Worm (Caenorhabditis elegans) whole organism, mixed stage, embryonic: ENCODE data around the gene C53D6.8.
A peak's percentile ranks its signal among the peaks of the same experiment; 100 is the strongest.

Experiments used
- M03D4.4 ChIP-seq: sonication (generic microtip); optimal IDR thresholded peaks from 2 replicates; lab custom pipeline; 2017; ENCODE audit warnings: mild to moderate bottlenecking, missing genetic modification characterization, missing compliant biosample characterization
- bed-3 ChIP-seq: fragments of 200-800 bp; sonication (Bioruptor generic); optimal IDR thresholded peaks from 3 replicates; lab custom pipeline; 2018; ENCODE audit warnings: mild to moderate bottlenecking, missing genetic modification characterization, moderate library complexity, missing compliant biosample characterization
- blmp-1 ChIP-seq: fragments of 150-350 bp; optimal IDR thresholded peaks from 2 replicates; lab custom pipeline; 2014; ENCODE audit warnings: missing biosample characterization, missing genetic modification characterization
- ceh-39 ChIP-seq: fragments of 150-350 bp; optimal IDR thresholded peaks from 2 replicates; lab custom pipeline; 2014; ENCODE audit warnings: missing biosample characterization, missing genetic modification characterization
- ceh-43 ChIP-seq: fragments of 200-800 bp; sonication (Bioruptor generic); optimal IDR thresholded peaks from 2 replicates; lab custom pipeline; 2018; ENCODE audit warnings: mild to moderate bottlenecking, missing genetic modification characterization, moderate library complexity, missing compliant biosample characterization
- ceh-83 ChIP-seq: fragments of 200-800 bp; sonication (Bioruptor generic); optimal IDR thresholded peaks from 2 replicates; lab custom pipeline; 2018; ENCODE audit warnings: mild to moderate bottlenecking, missing genetic modification characterization, missing compliant biosample characterization
- ces-1 ChIP-seq: fragments of 150-350 bp; optimal IDR thresholded peaks from 2 replicates; lab custom pipeline; 2014; ENCODE audit warnings: missing biosample characterization, missing genetic modification reagents, missing genetic modification characterization
- cnd-1 ChIP-seq: fragments of 200-800 bp; sonication (Bioruptor generic); optimal IDR thresholded peaks from 2 replicates; lab custom pipeline; 2018; ENCODE audit warnings: mild to moderate bottlenecking, missing genetic modification characterization, missing compliant biosample characterization
- drap-1 ChIP-seq: fragments of 200-800 bp; sonication (Bioruptor generic); optimal IDR thresholded peaks from 3 replicates; lab custom pipeline; 2018; ENCODE audit warnings: mild to moderate bottlenecking, missing genetic modification characterization, missing compliant biosample characterization
- elt-3 ChIP-seq: fragments of 150-350 bp; optimal IDR thresholded peaks from 2 replicates; lab custom pipeline; 2014; ENCODE audit warnings: missing biosample characterization, missing genetic modification characterization
- flh-1 ChIP-seq: fragments of 200-800 bp; sonication (Bioruptor generic); optimal IDR thresholded peaks from 2 replicates; lab custom pipeline; 2018; ENCODE audit warnings: mild to moderate bottlenecking, missing genetic modification characterization, moderate library complexity, missing compliant biosample characterization
- ham-2 ChIP-seq: fragments of 200-800 bp; sonication (Bioruptor generic); optimal IDR thresholded peaks from 2 replicates; lab custom pipeline; 2018; ENCODE audit warnings: mild to moderate bottlenecking, missing genetic modification characterization, missing compliant biosample characterization
- hlh-1 ChIP-seq: fragments of 150-350 bp; optimal IDR thresholded peaks from 2 replicates; lab custom pipeline; 2014; ENCODE audit warnings: missing biosample characterization, missing genetic modification reagents, missing genetic modification characterization
- lin-13 ChIP-seq: fragments of 150-350 bp; optimal IDR thresholded peaks from 2 replicates; lab custom pipeline; 2014; ENCODE audit warnings: missing biosample characterization, missing genetic modification characterization
- lin-32 ChIP-seq: fragments of 200-800 bp; sonication (Bioruptor generic); optimal IDR thresholded peaks from 2 replicates; lab custom pipeline; 2018; ENCODE audit warnings: mild to moderate bottlenecking, missing genetic modification characterization, missing compliant biosample characterization
- lsy-2 ChIP-seq: fragments of 150-350 bp; optimal IDR thresholded peaks from 2 replicates; lab custom pipeline; 2014; ENCODE audit warnings: missing biosample characterization, missing genetic modification characterization
- mab-5 ChIP-seq: fragments of 150-350 bp; optimal IDR thresholded peaks from 2 replicates; lab custom pipeline; 2014; ENCODE audit warnings: missing biosample characterization, missing genetic modification characterization
- mls-2 ChIP-seq: sonication (generic microtip); optimal IDR thresholded peaks from 2 replicates; lab custom pipeline; 2016; ENCODE audit warnings: mild to moderate bottlenecking, missing genetic modification characterization, moderate library complexity, missing compliant biosample characterization
- nhr-12 ChIP-seq: fragments of 150-350 bp; optimal IDR thresholded peaks from 2 replicates; lab custom pipeline; 2014; ENCODE audit warnings: missing biosample characterization, missing genetic modification characterization
- nhr-2 ChIP-seq: fragments of 150-350 bp; optimal IDR thresholded peaks from 2 replicates; lab custom pipeline; 2014; ENCODE audit warnings: missing biosample characterization, missing genetic modification characterization
- nhr-237 ChIP-seq: fragments of 150-350 bp; optimal IDR thresholded peaks from 2 replicates; lab custom pipeline; 2014; ENCODE audit warnings: missing biosample characterization, missing genetic modification characterization
- nhr-28 ChIP-seq: fragments of 150-350 bp; optimal IDR thresholded peaks from 2 replicates; lab custom pipeline; 2014; ENCODE audit warnings: missing biosample characterization, missing genetic modification characterization
- pha-4 ChIP-seq: fragments of 150-350 bp; optimal IDR thresholded peaks from 2 replicates; lab custom pipeline; 2018; ENCODE audit warnings: missing biosample characterization, missing genetic modification reagents, missing genetic modification characterization
- sem-2 ChIP-seq: fragments of 200-800 bp; sonication (Bioruptor generic); optimal IDR thresholded peaks from 2 replicates; lab custom pipeline; 2018; ENCODE audit warnings: mild to moderate bottlenecking, missing genetic modification characterization, missing compliant biosample characterization
- snpc-4 ChIP-seq: fragments of 150-350 bp; optimal IDR thresholded peaks from 2 replicates; lab custom pipeline; 2014; ENCODE audit warnings: missing biosample characterization, missing genetic modification characterization
- unc-120 ChIP-seq: sonication (generic microtip); optimal IDR thresholded peaks from 2 replicates; lab custom pipeline; 2017; ENCODE audit warnings: missing genetic modification characterization, missing compliant biosample characterization; ENCODE audit not compliant: poor library complexity, severe bottlenecking
- unc-39 ChIP-seq: fragments of 150-350 bp; optimal IDR thresholded peaks from 2 replicates; lab custom pipeline; 2014; ENCODE audit warnings: missing biosample characterization, missing genetic modification characterization
- unc-62 ChIP-seq: fragments of 150-350 bp; optimal IDR thresholded peaks from 2 replicates; lab custom pipeline; 2014; ENCODE audit warnings: missing biosample characterization, missing genetic modification reagents, missing genetic modification characterization
- zip-8 ChIP-seq: fragments of 150-350 bp; optimal IDR thresholded peaks from 2 replicates; lab custom pipeline; 2014; ENCODE audit warnings: missing biosample characterization, missing genetic modification characterization
- ztf-11 ChIP-seq: fragments of 150-350 bp; optimal IDR thresholded peaks from 2 replicates; lab custom pipeline; 2014; ENCODE audit warnings: missing biosample characterization, missing genetic modification characterization

The C53D6.8 gene

ce11 chrIV:9021245-9021779, 18.8 kb upstream of the C53D6.8 start:
- TF ChIP-seq ces-1 (GFP tag; lab: Kevin White, UChicago) (no peak), lsy-2 (tag; lab: Kevin White, UChicago) (no peak), mls-2 (tag; lab: Kevin White, UChicago) (no peak), M03D4.4 (tag; lab: Kevin White, UChicago) (no peak), pha-4 (no peak), lin-13 (no peak), snpc-4 (tag; lab: Kevin White, UChicago) (no peak), nhr-237 (tag; lab: Kevin White, UChicago) (no peak), drap-1 (GFP tag; lab: Kevin White, UChicago) (no peak), flh-1 (GFP tag; lab: Kevin White, UChicago) (no peak)

DNA sequence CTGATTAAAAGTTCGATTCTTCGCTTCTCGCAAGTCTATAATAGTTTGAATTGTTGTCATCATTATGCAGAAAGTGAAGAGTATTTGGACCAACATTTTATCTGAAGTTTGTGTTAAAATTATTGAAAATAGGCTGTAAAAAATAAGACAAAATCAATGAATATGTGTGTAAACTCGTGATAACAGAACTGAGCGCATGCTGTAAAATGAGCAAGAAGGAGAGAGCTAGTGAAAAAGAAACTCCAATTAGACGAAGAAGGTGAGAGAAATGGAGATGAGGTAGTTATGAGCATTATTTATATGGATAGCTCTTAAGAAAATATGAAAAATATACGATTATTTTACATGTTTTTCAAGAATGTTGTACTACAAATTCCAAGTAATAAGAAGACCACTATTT, 18.3 kb upstream of the C53D6.8 start, which contains the start of gene C53D6.4:
C53D6.4 (minus strand) TSS at position 101 of the 400 bp plus-strand sequence.
- TF ChIP-seq nhr-12 (tag; lab: Kevin White, UChicago) = no peak
- TF ChIP-seq nhr-28 (tag; lab: Kevin White, UChicago) = no peak
- no peak for TF ChIP-seq drap-1 (GFP tag; lab: Kevin White, UChicago)
- no peak for TF ChIP-seq lsy-2 (tag; lab: Kevin White, UChicago)
- no peak for TF ChIP-seq flh-1 (GFP tag; lab: Kevin White, UChicago)
- no peak for TF ChIP-seq hlh-1 (tag; lab: Kevin White, UChicago)
- no peak for TF ChIP-seq unc-39 (tag; lab: Kevin White, UChicago)
- no peak for TF ChIP-seq bed-3
- TF ChIP-seq lin-32 (GFP tag; lab: Kevin White, UChicago) = no peak
- no peak for TF ChIP-seq snpc-4 (tag; lab: Kevin White, UChicago)
- no peak for TF ChIP-seq blmp-1 (tag; lab: Kevin White, UChicago)
- no peak for TF ChIP-seq cnd-1 (tag; lab: Kevin White, UChicago)
- TF ChIP-seq ces-1 (GFP tag; lab: Kevin White, UChicago) = no peak

ce11 chrIV:9016477-9016876, 13.9 kb upstream of the C53D6.8 start, which contains the start of gene acc-2:
acc-2 (plus strand) TSS chrIV:9016777.
- TF ChIP-seq cnd-1 (tag; lab: Kevin White, UChicago) (no peak), bed-3 (no peak), sem-2 (GFP tag; lab: Kevin White, UChicago) (no peak), ham-2 (GFP tag; lab: Kevin White, UChicago) (no peak), unc-62 (GFP tag; lab: Kevin White, UChicago) (no peak), ces-1 (GFP tag; lab: Kevin White, UChicago) (no peak)

ce11 chrIV:9010257-9010656, 7.7 kb upstream of the C53D6.8 start, which contains the start of gene C53D6.11:
C53D6.11 (plus strand) TSS chrIV:9010584.
- TF ChIP-seq ceh-39 (tag; lab: Kevin White, UChicago) (no peak), mab-5 (tag; lab: Kevin White, UChicago) (no peak), ztf-11 (tag; lab: Kevin White, UChicago) (no peak), M03D4.4 (tag; lab: Kevin White, UChicago) (no peak), nhr-2 (tag; lab: Kevin White, UChicago) (no peak), ceh-83 (GFP tag; lab: Kevin White, UChicago) (no peak), unc-120 (tag; lab: Kevin White, UChicago) (no peak), lin-13 (no peak), elt-3 (tag; lab: Kevin White, UChicago) (no peak), ceh-43 (no peak), lsy-2 (tag; lab: Kevin White, UChicago) (no peak), zip-8 (no peak), unc-39 (tag; lab: Kevin White, UChicago) (no peak), nhr-12 (tag; lab: Kevin White, UChicago) (no peak), ces-1 (GFP tag; lab: Kevin White, UChicago) (no peak), cnd-1 (tag; lab: Kevin White, UChicago) (no peak)

ce11 chrIV:9007947-9008346, 5.4 kb upstream of the C53D6.8 start:
- TF ChIP-seq unc-120 (tag; lab: Kevin White, UChicago) (no peak), unc-62 (GFP tag; lab: Kevin White, UChicago) (peak; percentile 72), hlh-1 (tag; lab: Kevin White, UChicago) (peak; percentile 74)
- TF ChIP-seq, all 35 proteins: peak for 2
